Worm (Caenorhabditis elegans) whole organism, L2 larva: ENCODE measurements around the gene sqst-5.

Experiments
- C34F6.9 ChIP-seq: fragments of 150-350 bp; optimal IDR thresholded peaks from 2 replicates; lab custom pipeline; 2014; ENCODE audit warnings: missing biosample characterization, missing genetic modification characterization
- Y55F3AM.14 ChIP-seq: fragments of 200-800 bp; sonication (Bioruptor generic); optimal IDR thresholded peaks from 2 replicates; lab custom pipeline; 2018; ENCODE audit warnings: mild to moderate bottlenecking, missing genetic modification characterization, missing compliant biosample characterization
- blmp-1 ChIP-seq: sonication (generic microtip); optimal IDR thresholded peaks from 2 replicates; lab custom pipeline; 2017; ENCODE audit warnings: missing genetic modification characterization, mild to moderate bottlenecking, missing compliant biosample characterization, antibody characterized with exemption, moderate library complexity; ENCODE audit not compliant: insufficient read depth
- crh-2 ChIP-seq: sonication (generic microtip); optimal IDR thresholded peaks from 2 replicates; lab custom pipeline; 2017; ENCODE audit warnings: missing biosample characterization, missing genetic modification characterization
- lin-11 ChIP-seq: fragments of 150-350 bp; sonication (generic microtip); optimal IDR thresholded peaks from 2 replicates; lab custom pipeline; 2014; ENCODE audit warnings: missing biosample characterization, missing genetic modification characterization, inconsistent platforms, mixed read lengths
- lin-13 ChIP-seq: fragments of 150-350 bp; optimal IDR thresholded peaks from 2 replicates; lab custom pipeline; 2014; ENCODE audit warnings: missing biosample characterization, missing genetic modification reagents, missing genetic modification characterization
- mab-5 ChIP-seq: fragments of 150-350 bp; optimal IDR thresholded peaks from 2 replicates; lab custom pipeline; 2014; ENCODE audit warnings: missing biosample characterization, missing genetic modification characterization
- nhr-6 ChIP-seq: fragments of 150-350 bp; optimal IDR thresholded peaks from 2 replicates; lab custom pipeline; 2014; ENCODE audit warnings: missing biosample characterization, missing genetic modification characterization
- nhr-77 ChIP-seq: fragments of 150-350 bp; optimal IDR thresholded peaks from 2 replicates; lab custom pipeline; 2014; ENCODE audit warnings: missing biosample characterization, missing genetic modification characterization
- sem-4 ChIP-seq: fragments of 150-350 bp; optimal IDR thresholded peaks from 2 replicates; lab custom pipeline; 2014; ENCODE audit warnings: missing biosample characterization, missing genetic modification reagents, missing genetic modification characterization
- snpc-4 ChIP-seq: fragments of 150-350 bp; optimal IDR thresholded peaks from 2 replicates; lab custom pipeline; 2014; ENCODE audit warnings: missing biosample characterization, missing genetic modification characterization
- ztf-11 ChIP-seq: sonication (generic microtip); optimal IDR thresholded peaks from 2 replicates; lab custom pipeline; 2017; ENCODE audit warnings: missing biosample characterization, missing genetic modification characterization
- ztf-4 ChIP-seq: fragments of 150-350 bp; optimal IDR thresholded peaks from 2 replicates; lab custom pipeline; 2014; ENCODE audit warnings: missing biosample characterization, missing genetic modification characterization

DNA sequence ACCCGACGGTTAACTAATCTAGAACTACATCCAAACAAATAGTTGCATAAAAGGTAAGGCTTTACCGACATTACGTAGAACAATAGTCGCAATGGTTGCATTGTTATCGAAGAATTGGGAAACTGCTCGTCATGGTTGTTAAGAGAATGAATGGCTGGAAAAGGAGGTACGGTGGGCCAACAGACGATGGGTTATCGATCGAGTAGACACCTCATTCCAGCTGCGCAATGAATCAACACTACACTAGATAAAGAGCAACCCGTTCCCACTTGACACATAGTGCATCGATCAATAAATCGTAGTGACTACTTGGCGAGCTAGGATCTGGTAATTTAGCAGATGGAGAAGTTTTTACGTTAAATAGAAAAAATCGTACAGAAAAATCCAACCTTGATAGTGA lies 2.3 kb downstream of the sqst-5 start, which contains the start of the genes T17A3.12 and fbxb-83:
- TF ChIP-seq ztf-11 (tag; lab: Kevin White, UChicago) (no peak), lin-11 (tag; lab: Kevin White, UChicago) (no peak), snpc-4 (no peak), nhr-77 (tag; lab: Kevin White, UChicago) (no peak), crh-2 (tag; lab: Kevin White, UChicago) (no peak), mab-5 (tag; lab: Kevin White, UChicago) (no peak), blmp-1 (tag; lab: Kevin White, UChicago) (no peak), lin-13 (GFP tag; lab: Kevin White, UChicago) (no peak), sem-4 (no peak), nhr-6 (tag; lab: Kevin White, UChicago) (no peak), ztf-4 (no peak), C34F6.9 (tag; lab: Kevin White, UChicago) (no peak), Y55F3AM.14 (no peak)
